Worm (Caenorhabditis elegans) whole organism, L4 larva: ENCODE data around the gene C24G6.8.

Experiments
- lin-1 ChIP-seq: fragments of 200-800 bp; sonication (Bioruptor generic); IDR thresholded peaks from 2 replicates; pipeline ENCODE4 v1.3.6; 2022; ENCODE audit warnings: missing genetic modification reagents, missing genetic modification characterization, missing compliant biosample characterization
- skn-1 ChIP-seq: fragments of 150-350 bp; optimal IDR thresholded peaks from 2 replicates; lab custom pipeline; 2014; ENCODE audit warnings: missing biosample characterization, missing genetic modification characterization
- ztf-11 ChIP-seq: fragments of 150-350 bp; optimal IDR thresholded peaks from 2 replicates; lab custom pipeline; 2014; ENCODE audit warnings: missing biosample characterization, missing genetic modification characterization

ce11 chrV:5533755-5534154, 1.9 kb downstream of the C24G6.8 start, which contains the start of gene grl-1:
- no peak for TF ChIP-seq skn-1 (tag; lab: Kevin White, UChicago)
- TF ChIP-seq ztf-11 = no peak
- TF ChIP-seq lin-1 (GFP tag; lab: Robert Waterston, UW) = no peak
